Worm (Caenorhabditis elegans): ENCODE measurements around the gene Y17D7C.1.

The Y17D7C.1 gene

DNA sequence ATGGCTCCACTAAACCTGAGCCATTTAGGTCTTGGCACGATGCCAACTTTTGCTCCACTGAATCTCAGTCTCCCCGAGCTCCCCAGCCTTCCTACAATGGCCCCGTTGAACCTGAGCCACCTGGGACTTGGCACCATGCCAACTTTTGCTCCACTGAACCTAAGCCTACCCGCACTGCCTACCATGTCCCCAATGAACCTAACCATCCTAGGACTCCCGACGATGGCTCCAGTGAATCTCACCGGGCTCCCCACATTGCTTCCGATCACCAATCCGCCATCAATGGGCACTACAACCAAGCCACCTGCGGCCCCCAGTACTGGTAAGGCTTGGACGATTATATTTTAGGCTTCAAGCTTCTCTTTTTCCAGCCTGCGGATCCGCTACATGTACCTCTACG lies 34.6 kb upstream of the Y17D7C.1 start:
- TF ChIP-seq snpc-1.2 (GFP tag; IDR thresholded peaks at IDR 0.05) = 0 out of 2 replicates have a peak, but pooled peaks have one; percentile 18
- TF ChIP-seq set-16 (GFP tag; IDR thresholded peaks at IDR 0.05) = 0 out of 2 replicates have a peak, but pooled peaks have one; percentile 21
- TF ChIP-seq unc-62 (GFP tag; optimal IDR thresholded peaks at IDR 0.05 in 1 of 2) = peak in 1 of 2 experiments; percentile 58
- no peak for TF ChIP-seq unc-62 (tag; optimal IDR thresholded peaks at IDR 0.05)
- 0 out of 2 replicates have a peak, but pooled peaks have one; percentile 9 for TF ChIP-seq dmd-9 (GFP tag; IDR thresholded peaks at IDR 0.05)
- TF ChIP-seq T20F7.1 (GFP tag; optimal IDR thresholded peaks at IDR 0.05) = no peak

DNA sequence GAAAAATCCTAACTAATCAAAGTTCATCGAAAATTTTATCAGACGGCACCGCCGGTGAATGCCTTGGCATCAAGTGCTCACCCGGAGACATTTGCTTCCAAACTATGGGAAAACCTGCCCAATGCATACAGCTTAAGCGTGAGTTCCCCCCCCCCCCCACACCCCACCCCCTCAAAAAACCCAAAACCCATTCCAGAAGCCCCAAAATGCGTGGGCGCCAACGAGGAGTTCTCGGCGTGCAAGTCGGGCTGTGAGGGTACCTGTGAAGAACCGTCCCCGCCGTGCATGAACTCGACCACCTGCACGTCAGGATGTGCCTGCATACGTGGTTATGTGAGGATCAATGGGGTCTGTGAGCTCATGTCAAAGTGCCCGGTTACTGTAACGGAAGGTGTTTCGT lies 32.0 kb upstream of the Y17D7C.1 start:
- TF ChIP-seq attf-4 (tag; optimal IDR thresholded peaks at IDR 0.05) = no peak
- no peak for TF ChIP-seq ztf-11 (tag; optimal IDR thresholded peaks at IDR 0.05)
- TF ChIP-seq mes-2 (tag; optimal IDR thresholded peaks at IDR 0.05; ENCODE audit: poor library complexity, severe bottlenecking) = no peak
- no peak for TF ChIP-seq lin-13 (GFP tag; optimal IDR thresholded peaks at IDR 0.05)
- no peak for TF ChIP-seq nhr-76 (tag; optimal IDR thresholded peaks at IDR 0.05)
- TF ChIP-seq set-16 (GFP tag; IDR thresholded peaks at IDR 0.05) = peak; percentile 70; the same call in 1 of the 2 replicates
- no peak for TF ChIP-seq nhr-28 (tag; optimal IDR thresholded peaks at IDR 0.05)

DNA sequence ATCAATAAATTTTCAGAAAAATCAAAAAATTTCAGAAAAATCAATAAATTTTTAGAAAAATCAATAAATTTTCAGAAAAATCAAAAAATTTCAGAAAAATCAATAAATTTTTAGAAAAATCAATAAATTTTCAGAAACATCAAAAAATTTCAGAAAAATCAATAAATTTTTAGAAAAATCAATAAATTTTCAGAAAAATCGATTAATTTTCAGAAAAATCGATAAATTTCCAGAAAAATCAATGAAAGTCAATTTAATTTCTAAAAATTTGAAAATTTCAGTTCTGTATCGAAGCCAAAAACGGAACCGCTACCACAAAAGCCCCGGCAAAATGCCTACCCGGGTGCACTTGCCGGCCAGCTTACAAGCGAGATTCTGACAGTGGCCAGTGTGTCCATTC lies 31.0 kb upstream of the Y17D7C.1 start:
- peak; percentile 37 for TF ChIP-seq ceh-28 (tag; optimal IDR thresholded peaks at IDR 0.05)

DNA sequence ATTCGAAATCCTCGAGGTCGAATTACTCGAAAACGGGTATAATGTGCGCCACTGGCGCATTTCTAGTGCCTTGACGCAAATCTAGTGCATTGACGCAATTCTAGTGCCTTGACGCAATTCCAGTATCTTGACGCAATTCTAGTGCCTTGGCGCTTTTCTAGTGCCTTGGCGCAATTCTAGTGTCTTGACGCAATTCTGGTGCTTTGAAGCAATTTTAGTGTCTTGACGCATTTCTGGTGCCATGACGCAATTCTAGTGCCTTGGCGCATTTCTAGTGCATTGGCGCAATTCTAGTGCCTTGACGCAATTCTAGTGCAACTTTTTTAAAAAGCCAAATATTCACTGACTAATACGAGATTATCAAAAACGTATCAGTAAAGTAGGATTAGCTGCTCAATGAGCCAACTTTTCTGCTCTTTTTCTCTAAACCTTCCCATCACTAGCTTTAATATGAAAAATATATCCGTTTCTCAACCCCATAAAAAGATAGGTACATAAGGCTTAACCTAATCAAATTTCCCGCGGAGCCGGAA lies 21.8 kb upstream of the Y17D7C.1 start, which contains the start of gene Y69H2.17:
Gene Y69H2.17, plus strand, starts transcription at position 483 of the 533 bp plus-strand sequence.
- TF ChIP-seq nhr-76 (tag; optimal IDR thresholded peaks at IDR 0.05) = no peak
- no peak for TF ChIP-seq Y75B8A.6 (GFP tag; IDR thresholded peaks at IDR 0.05)
- no peak for TF ChIP-seq Y48G9A.11 (GFP tag; IDR thresholded peaks at IDR 0.05)
- TF ChIP-seq hlh-30 (tag; optimal IDR thresholded peaks at IDR 0.05; ENCODE audit: insufficient read depth) = no peak
- no peak for TF ChIP-seq ZK337.2 (GFP tag; IDR thresholded peaks at IDR 0.05)
- TF ChIP-seq unc-62 (GFP tag; optimal IDR thresholded peaks at IDR 0.05 in 1 of 2) = peak in 1 of 2 experiments; percentile 30
- no peak for TF ChIP-seq unc-62 (tag; optimal IDR thresholded peaks at IDR 0.05)
- TF ChIP-seq tag-97 (GFP tag; IDR thresholded peaks at IDR 0.05) = no peak
- TF ChIP-seq spr-3 (GFP tag; optimal IDR thresholded peaks at IDR 0.05) = no peak

ce11 chrV:18687361-18687760 lies 19.0 kb upstream of the Y17D7C.1 start:
- TF ChIP-seq T26A8.4 (GFP tag; IDR thresholded peaks at IDR 0.05) (no peak), fos-1 (tag; optimal IDR thresholded peaks at IDR 0.05) (no peak), lin-1 (GFP tag; IDR thresholded peaks at IDR 0.05) (no peak), nhr-111 (GFP tag; optimal IDR thresholded peaks at IDR 0.05) (no peak), sdz-12 (GFP tag; optimal IDR thresholded peaks at IDR 0.05) (no peak), mdt-29 (GFP tag; IDR thresholded peaks at IDR 0.05) (no peak), T20F7.1 (GFP tag; optimal IDR thresholded peaks at IDR 0.05) (no peak)

- no peak for TF ChIP-seq attf-4 (tag; optimal IDR thresholded peaks at IDR 0.05)
- TF ChIP-seq lin-38 (GFP tag; IDR thresholded peaks at IDR 0.05) = peak; percentile 33; the same call in 1 of the 2 replicates
- TF ChIP-seq ztf-7 (tag; optimal IDR thresholded peaks at IDR 0.05) = no peak
- TF ChIP-seq mep-1 (tag; optimal IDR thresholded peaks at IDR 0.05) = peak; percentile 26
- TF ChIP-seq lsy-2 (tag; optimal IDR thresholded peaks at IDR 0.05) = peak in 1 of 2 experiments; percentile 55
- TF ChIP-seq R02D3.7 (tag; optimal IDR thresholded peaks at IDR 0.05) = no peak
- no peak for TF ChIP-seq lin-39 (tag; optimal IDR thresholded peaks at IDR 0.05)
- TF ChIP-seq set-16 (GFP tag; IDR thresholded peaks at IDR 0.05) = no peak
- no peak for TF ChIP-seq dmd-6 (GFP tag; IDR thresholded peaks at IDR 0.05)
- peak; percentile 31 for TF ChIP-seq dve-1 (tag; optimal IDR thresholded peaks at IDR 0.05; ENCODE audit: insufficient read depth)
- no peak for TF ChIP-seq ceh-20 (GFP tag; IDR thresholded peaks at IDR 0.05)
- TF ChIP-seq unc-62 (GFP tag; optimal IDR thresholded peaks at IDR 0.05 in 1 of 2) = peak in 1 of 2 experiments; percentile 88
- TF ChIP-seq unc-62 (tag; optimal IDR thresholded peaks at IDR 0.05) = no peak
- TF ChIP-seq rbr-2 (tag; optimal IDR thresholded peaks at IDR 0.05) = peak; percentile 17
- TF ChIP-seq dpl-1 (GFP tag; optimal IDR thresholded peaks at IDR 0.05) = peak; percentile 59
Measured at ce11 chrV:18689681-18690080, 16.7 kb upstream of the Y17D7C.1 start, which contains the start of the genes ubc-19 and Y69H2.7. ubc-19 (minus strand) TSS chrV:18689762. Y69H2.7 (plus strand) TSS chrV:18689989.
